Worm (Caenorhabditis elegans): ENCODE results near the gene sptl-2.

sptl-2 gene

DNA sequence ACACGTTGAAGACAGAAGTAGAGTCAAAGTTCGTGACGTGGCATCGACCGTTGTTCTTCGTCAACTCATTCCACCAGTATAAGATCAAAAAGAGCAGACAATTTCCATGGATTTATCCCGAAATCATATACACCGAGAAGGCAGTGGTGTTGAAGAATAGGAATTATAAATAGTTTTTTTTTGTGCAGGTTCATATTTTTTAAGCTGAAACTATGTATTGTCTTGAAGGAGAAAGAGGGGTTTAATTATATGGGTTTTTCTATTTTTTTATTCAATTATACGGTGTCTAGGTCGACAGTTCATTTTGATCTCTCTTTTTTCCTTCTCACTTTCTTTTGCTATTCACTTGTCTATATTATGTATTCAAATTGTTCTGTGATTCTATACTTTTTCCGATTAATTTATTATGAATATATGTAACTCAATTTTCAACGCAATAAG, 22.1 kb downstream of the sptl-2 start (continued):
- TF ChIP-seq nhr-71 (tag; optimal IDR thresholded peaks at IDR 0.05), result peak; percentile 57
- TF ChIP-seq nhr-28 (tag; optimal IDR thresholded peaks at IDR 0.05), result no peak
- no peak for TF ChIP-seq Y116A8C.19 (tag; optimal IDR thresholded peaks at IDR 0.05; ENCODE audit: borderline replicate concordance)
- TF ChIP-seq skn-1 (tag; optimal IDR thresholded peaks at IDR 0.05), result no peak
- no peak for TF ChIP-seq fos-1 (tag; optimal IDR thresholded peaks at IDR 0.05)
- peak; percentile 66 for TF ChIP-seq nhr-90 (tag; optimal IDR thresholded peaks at IDR 0.05; ENCODE audit: poor library complexity)
- peak in 1 of 2 experiments; percentile 26 for TF ChIP-seq lin-35 (GFP tag; optimal IDR thresholded peaks at IDR 0.05)
- no peak for TF ChIP-seq vab-15 (tag; optimal IDR thresholded peaks at IDR 0.05)
- TF ChIP-seq nhr-12 (tag; optimal IDR thresholded peaks at IDR 0.05), result no peak
- TF ChIP-seq nhr-237 (tag; optimal IDR thresholded peaks at IDR 0.05), result no peak
- TF ChIP-seq ceh-82 (tag; optimal IDR thresholded peaks at IDR 0.05), result no peak
- TF ChIP-seq alr-1 (tag; optimal IDR thresholded peaks at IDR 0.05; ENCODE audit: borderline replicate concordance), result no peak
- no peak for TF ChIP-seq F16B12.6 (tag; optimal IDR thresholded peaks at IDR 0.05)
- no peak for TF ChIP-seq dpl-1 (GFP tag; optimal IDR thresholded peaks at IDR 0.05)
- no peak for TF ChIP-seq unc-98 (GFP tag; IDR thresholded peaks at IDR 0.05)
- TF ChIP-seq xbp-1 (tag; optimal IDR thresholded peaks at IDR 0.05), result no peak
- no peak for TF ChIP-seq C16A3.4 (tag; optimal IDR thresholded peaks at IDR 0.05)
- TF ChIP-seq nhr-76 (tag; optimal IDR thresholded peaks at IDR 0.05), result no peak
- no peak for TF ChIP-seq efl-1 (optimal IDR thresholded peaks at IDR 0.05)
- TF ChIP-seq efl-1 (GFP tag; optimal IDR thresholded peaks at IDR 0.05 in 1 of 2), result no peak
- TF ChIP-seq lsy-2 (tag; optimal IDR thresholded peaks at IDR 0.05), result peak; percentile 30 to 32

DNA sequence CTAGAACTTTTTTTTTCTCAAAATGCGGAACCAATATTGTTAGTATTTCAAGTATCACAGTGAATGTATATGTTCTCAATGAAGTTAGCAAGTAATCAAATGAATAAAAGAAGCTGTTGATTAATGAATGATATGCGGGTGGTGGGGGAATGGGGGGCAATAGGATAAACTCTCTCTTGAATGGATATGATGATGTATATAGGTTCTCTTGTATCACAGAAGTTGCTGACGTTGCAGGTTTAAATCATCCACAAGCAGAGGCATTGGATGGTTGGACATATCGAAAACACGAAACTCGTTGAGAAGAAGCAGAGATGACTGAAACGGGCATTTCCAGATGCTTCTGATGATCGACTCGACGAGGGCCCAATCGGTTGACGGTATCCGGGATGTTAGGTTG, 22.6 kb downstream of the sptl-2 start:
- TF ChIP-seq lin-14 (GFP tag; optimal IDR thresholded peaks at IDR 0.05) (peak; percentile 8), efl-1 (optimal IDR thresholded peaks at IDR 0.05) (no peak), efl-1 (GFP tag; optimal IDR thresholded peaks at IDR 0.05 in 1 of 2) (peak in 1 of 2 experiments; percentile 68), nhr-85 (tag) (peak; percentile 6), irx-1 (tag; optimal IDR thresholded peaks at IDR 0.05) (no peak)

DNA sequence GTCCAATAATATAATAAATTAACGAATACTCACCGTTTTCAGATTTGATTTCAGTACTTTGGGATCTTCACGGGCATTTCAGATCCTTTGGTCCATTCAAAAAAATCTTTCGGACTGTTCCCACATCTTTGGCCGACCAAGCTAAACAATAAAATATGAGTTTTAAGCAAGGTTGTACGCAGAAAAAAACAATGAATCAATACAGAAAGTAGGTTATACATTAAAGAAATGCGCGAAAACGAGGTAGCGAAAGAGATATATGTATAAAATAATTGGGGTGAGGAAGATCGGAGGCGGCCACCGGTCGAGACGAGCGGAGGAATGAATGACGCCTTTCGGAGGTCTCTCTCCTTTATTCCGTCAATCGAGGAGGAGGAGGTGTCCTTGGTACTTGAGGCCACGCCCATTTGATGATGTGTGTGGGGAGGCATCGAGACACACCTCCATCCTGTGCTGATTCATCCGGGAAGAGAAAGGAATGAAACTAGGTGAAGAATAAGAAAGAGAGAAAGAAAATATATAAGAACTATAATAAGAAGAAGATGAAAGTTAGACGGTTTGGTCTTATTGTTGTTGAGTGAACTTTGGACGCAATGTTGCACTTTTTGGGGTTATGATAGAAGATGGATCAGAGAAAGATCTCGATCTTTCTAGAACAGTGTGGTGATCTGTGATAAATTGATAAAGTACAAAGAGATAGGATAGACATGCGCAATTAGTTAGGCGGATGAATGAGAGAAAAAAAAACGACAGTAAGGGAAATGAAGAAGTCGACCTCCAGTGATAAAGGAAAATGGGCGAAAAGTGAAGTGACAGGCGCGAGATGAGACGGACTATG, 23.5 kb downstream of the sptl-2 start:
- TF ChIP-seq fkh-8 (tag; optimal IDR thresholded peaks at IDR 0.05), result no peak
- TF ChIP-seq nhr-20 (tag; optimal IDR thresholded peaks at IDR 0.05), result peak; percentile 66
- TF ChIP-seq ceh-82 (tag; optimal IDR thresholded peaks at IDR 0.05), result no peak
- TF ChIP-seq nhr-71 (tag; optimal IDR thresholded peaks at IDR 0.05), result peak; percentile 54
- TF ChIP-seq unc-130 (tag; optimal IDR thresholded peaks at IDR 0.05), result peak; percentile 3
- TF ChIP-seq C16A3.4 (tag; optimal IDR thresholded peaks at IDR 0.05), result peak; percentile 4
- no peak for TF ChIP-seq zag-1 (tag; optimal IDR thresholded peaks at IDR 0.05)
- TF ChIP-seq lin-35 (GFP tag; optimal IDR thresholded peaks at IDR 0.05), result peak in 1 of 2 experiments; percentile 10
- TF ChIP-seq nhr-85 (tag), result peak; percentile 84
- TF ChIP-seq unc-98 (GFP tag; IDR thresholded peaks at IDR 0.05), result no peak
- peak; percentile 30 for TF ChIP-seq tbx-2 (tag; optimal IDR thresholded peaks at IDR 0.05)
- peak; percentile 22 to 94 (median 76) for TF ChIP-seq elt-3 (tag; optimal IDR thresholded peaks at IDR 0.05)
- peak; percentile 98 for TF ChIP-seq blmp-1 (tag; optimal IDR thresholded peaks at IDR 0.05)
- TF ChIP-seq ama-1 (optimal IDR thresholded peaks at IDR 0.05), result peak; percentile 78
- peak; percentile 32 for TF ChIP-seq mep-1 (tag; optimal IDR thresholded peaks at IDR 0.05)
- TF ChIP-seq nhr-19 (GFP tag; conservative IDR thresholded peaks at IDR 0.05), result peak; percentile 56
- TF ChIP-seq lin-14 (GFP tag; optimal IDR thresholded peaks at IDR 0.05), result peak; percentile 61
- TF ChIP-seq snu-23 (GFP tag; optimal IDR thresholded peaks at IDR 0.05), result peak; percentile 46

DNA sequence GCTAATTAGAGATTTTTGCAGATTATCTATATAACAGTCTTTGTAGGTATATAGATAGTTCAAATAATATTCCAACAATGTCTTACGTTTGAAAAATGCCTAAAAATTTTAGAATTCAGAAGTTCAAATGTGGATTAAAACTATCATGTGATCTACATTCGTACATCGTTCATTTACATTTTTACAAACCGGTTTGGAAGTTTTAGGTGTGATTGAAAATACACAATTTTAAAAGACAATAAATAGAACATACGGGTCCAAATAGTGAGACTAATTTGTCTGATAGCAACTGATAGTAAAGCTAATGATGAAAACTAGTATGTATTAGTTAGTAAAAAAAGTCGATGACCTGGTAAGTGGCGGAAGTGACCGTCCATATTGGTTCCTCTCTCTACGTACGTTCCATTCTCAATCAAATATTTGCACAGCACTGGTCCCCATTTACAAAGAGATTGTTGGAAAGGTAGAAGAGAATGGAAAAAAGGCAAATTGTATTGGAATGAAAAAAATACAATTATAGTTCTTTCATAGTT, 24.4 kb downstream of the sptl-2 start:
- TF ChIP-seq mab-9 (GFP tag; IDR thresholded peaks at IDR 0.05), result no peak
- peak; percentile 2 for TF ChIP-seq nhr-20 (tag; optimal IDR thresholded peaks at IDR 0.05)
- peak; percentile 36 for TF ChIP-seq lin-14 (GFP tag; optimal IDR thresholded peaks at IDR 0.05)
- peak; percentile 60 for TF ChIP-seq grh-1 (GFP tag; IDR thresholded peaks at IDR 0.05)
- no peak for TF ChIP-seq Y116A8C.19 (tag; optimal IDR thresholded peaks at IDR 0.05; ENCODE audit: borderline replicate concordance)
- TF ChIP-seq elt-2 (tag; optimal IDR thresholded peaks at IDR 0.05), result no peak
- TF ChIP-seq hlh-17 (GFP tag; optimal IDR thresholded peaks at IDR 0.05; ENCODE audit: borderline replicate concordance), result no peak
- no peak for TF ChIP-seq mdl-1 (tag; optimal IDR thresholded peaks at IDR 0.05)
- no peak for TF ChIP-seq efl-1 (optimal IDR thresholded peaks at IDR 0.05)
- TF ChIP-seq efl-1 (GFP tag; optimal IDR thresholded peaks at IDR 0.05 in 1 of 2), result peak in 1 of 2 experiments; percentile 90
- peak in 1 of 2 experiments; percentile 12 for TF ChIP-seq lin-35 (GFP tag; optimal IDR thresholded peaks at IDR 0.05)
- TF ChIP-seq nhr-85 (tag), result peak; percentile 81
- TF ChIP-seq dpl-1 (GFP tag; optimal IDR thresholded peaks at IDR 0.05), result no peak
- TF ChIP-seq jun-1 (tag; optimal IDR thresholded peaks at IDR 0.05), result no peak
- no peak for TF ChIP-seq ceh-90 (tag; optimal IDR thresholded peaks at IDR 0.05)

All from whole organism, L1 larva.